Worm (Caenorhabditis elegans): Measurements from ENCODE around the gene fntb-1.

ce11 chrV:14480533-14480932 lies 33.1 kb downstream of the fntb-1 start:
- TF ChIP-seq lim-7 (GFP tag; IDR thresholded peaks at IDR 0.05) (no peak), dpl-1 (GFP tag; optimal IDR thresholded peaks at IDR 0.05) (no peak), egl-27 (tag; optimal IDR thresholded peaks at IDR 0.05) (no peak), pha-4 (GFP tag; IDR thresholded peaks at IDR 0.05) (no peak), pha-4 (tag; optimal IDR thresholded peaks at IDR 0.05) (no peak)
